Fruit fly (Drosophila melanogaster) whole organism, embryonic: ENCODE measurements around the gene Cog3.

Experiments used
- Blimp-1 ChIP-seq: fragments of 200-800 bp; sonication (Bioruptor generic); optimal IDR thresholded peaks from 3 replicates; lab custom pipeline; 2018; ENCODE audit warnings: missing biosample characterization, missing genetic modification characterization, mild to moderate bottlenecking, moderate library complexity, missing genetic modification reagents
- CG1024 ChIP-seq: fragments of 200-800 bp; sonication (Bioruptor generic); IDR thresholded peaks from 2 replicates; pipeline ENCODE4 v1.3.6; 2022; ENCODE audit warnings: missing biosample characterization, missing genetic modification characterization
- CG10321 ChIP-seq: fragments of 200-800 bp; sonication (Bioruptor generic); IDR thresholded peaks from 2 replicates; pipeline ENCODE4 v1.3.6; 2022; ENCODE audit warnings: missing biosample characterization, missing genetic modification characterization
- CG10431 ChIP-seq: fragments of 200-800 bp; sonication (Bioruptor generic); optimal IDR thresholded peaks from 3 replicates; lab custom pipeline; 2018; ENCODE audit warnings: missing biosample characterization, mild to moderate bottlenecking, missing genetic modification characterization
- CG10979 ChIP-seq: fragments of 200-800 bp; sonication (Bioruptor generic); optimal IDR thresholded peaks from 2 replicates; lab custom pipeline; 2018; ENCODE audit warnings: missing biosample characterization, mild to moderate bottlenecking, missing genetic modification characterization, moderate library complexity
- CG11247 ChIP-seq: fragments of 200-800 bp; sonication (Bioruptor generic); IDR thresholded peaks from 2 replicates; pipeline ENCODE4 v1.3.6; 2022; ENCODE audit warnings: missing biosample characterization, missing genetic modification characterization
- CG11696 ChIP-seq: fragments of 200-800 bp; sonication (Bioruptor generic); IDR thresholded peaks from 2 replicates; pipeline ENCODE4 v1.3.6; 2022; ENCODE audit warnings: missing biosample characterization, missing genetic modification characterization
- CG13287 ChIP-seq: fragments of 200-800 bp; sonication (Bioruptor generic); IDR thresholded peaks from 2 replicates; pipeline ENCODE4 v1.3.6; 2022; ENCODE audit warnings: missing biosample characterization, missing genetic modification characterization; ENCODE audit not compliant: partially characterized antibody
- CG13775 ChIP-seq: fragments of 200-800 bp; sonication (Bioruptor generic); optimal IDR thresholded peaks from 3 replicates; lab custom pipeline; 2017; ENCODE audit warnings: missing biosample characterization, mild to moderate bottlenecking, missing genetic modification characterization
- CG14667 ChIP-seq: fragments of 200-800 bp; sonication (Bioruptor generic); IDR thresholded peaks from 2 replicates; pipeline ENCODE4 v1.3.6; 2022; ENCODE audit warnings: missing biosample characterization, missing genetic modification characterization
- CG16863 ChIP-seq: fragments of 200-800 bp; sonication (Bioruptor generic); optimal IDR thresholded peaks from 3 replicates; lab custom pipeline; 2016; ENCODE audit warnings: missing biosample characterization, missing genetic modification characterization
- CG17912 ChIP-seq: fragments of 200-800 bp; sonication (Bioruptor generic); optimal IDR thresholded peaks from 2 replicates; lab custom pipeline; 2018; ENCODE audit warnings: missing biosample characterization, mild to moderate bottlenecking, missing genetic modification characterization
- CG2116 ChIP-seq: fragments of 200-800 bp; sonication (Bioruptor generic); optimal IDR thresholded peaks from 3 replicates; lab custom pipeline; 2018; ENCODE audit warnings: missing biosample characterization, mild to moderate bottlenecking, missing genetic modification characterization
- CG2678 ChIP-seq: fragments of 200-800 bp; sonication (Bioruptor generic); optimal IDR thresholded peaks from 3 replicates; lab custom pipeline; 2019; ENCODE audit warnings: missing biosample characterization, mild to moderate bottlenecking, missing genetic modification characterization, moderate library complexity
- CG2889 ChIP-seq: fragments of 200-800 bp; sonication (Bioruptor generic); IDR thresholded peaks from 3 replicates; pipeline ENCODE4 v1.3.6; 2022; ENCODE audit warnings: missing biosample characterization, missing genetic modification characterization
- CG3065 ChIP-seq: fragments of 200-800 bp; sonication (Bioruptor generic); optimal IDR thresholded peaks from 2 replicates; lab custom pipeline; 2016; ENCODE audit warnings: missing biosample characterization, missing genetic modification characterization
- CG34224 ChIP-seq: fragments of 200-800 bp; sonication (Bioruptor generic); IDR thresholded peaks from 3 replicates; pipeline ENCODE4 v1.3.6; 2022; ENCODE audit warnings: missing biosample characterization, missing genetic modification characterization; ENCODE audit not compliant: partially characterized antibody
- CG34422 ChIP-seq: fragments of 200-800 bp; sonication (Bioruptor generic); IDR thresholded peaks from 3 replicates; pipeline ENCODE4 v1.3.6; 2022; ENCODE audit warnings: missing biosample characterization, missing genetic modification characterization
- CG4360 ChIP-seq: fragments of 200-800 bp; sonication (Bioruptor generic); IDR thresholded peaks from 2 replicates; pipeline ENCODE4 v1.3.6; 2022; ENCODE audit warnings: missing biosample characterization, missing genetic modification characterization
- CG5953 ChIP-seq: fragments of 200-800 bp; sonication (Bioruptor generic); IDR thresholded peaks from 2 replicates; pipeline ENCODE4 v1.3.6; 2022; ENCODE audit warnings: missing biosample characterization, missing genetic modification characterization
- CG6175 ChIP-seq: fragments of 200-800 bp; sonication (Bioruptor generic); IDR thresholded peaks from 3 replicates; pipeline ENCODE4 v1.3.6; 2022; ENCODE audit warnings: missing biosample characterization, missing genetic modification characterization
- CG9215 ChIP-seq: fragments of 200-800 bp; sonication (Bioruptor generic); IDR thresholded peaks from 2 replicates; pipeline ENCODE4 v1.3.6; 2022; ENCODE audit warnings: missing biosample characterization, missing genetic modification characterization
- Dek ChIP-seq: fragments of 200-800 bp; sonication (Bioruptor generic); optimal IDR thresholded peaks from 3 replicates; lab custom pipeline; 2019; ENCODE audit warnings: missing biosample characterization, mild to moderate bottlenecking, missing genetic modification characterization, moderate library complexity
- Doc3 ChIP-seq: fragments of 200-800 bp; sonication (Bioruptor generic); IDR thresholded peaks from 3 replicates; pipeline ENCODE4 v1.3.6; 2022; ENCODE audit warnings: missing biosample characterization, missing genetic modification characterization; ENCODE audit not compliant: partially characterized antibody
- ERR ChIP-seq: fragments of 200-800 bp; sonication (Bioruptor generic); optimal IDR thresholded peaks from 2 replicates; lab custom pipeline; 2016; ENCODE audit warnings: missing biosample characterization, missing genetic modification characterization
- Fer2 ChIP-seq: fragments of 200-800 bp; sonication (Bioruptor generic); optimal IDR thresholded peaks from 2 replicates; lab custom pipeline; 2018; ENCODE audit warnings: missing biosample characterization, mild to moderate bottlenecking, missing genetic modification characterization, moderate library complexity
- Fer3 ChIP-seq: fragments of 200-800 bp; sonication (Bioruptor generic); optimal IDR thresholded peaks from 2 replicates; lab custom pipeline; 2018; ENCODE audit warnings: missing biosample characterization, mild to moderate bottlenecking, missing genetic modification characterization, moderate library complexity
- HLH4C ChIP-seq: fragments of 200-800 bp; sonication (Bioruptor generic); IDR thresholded peaks from 3 replicates; pipeline ENCODE4 v1.3.6; 2022; ENCODE audit warnings: missing biosample characterization, missing genetic modification characterization; ENCODE audit not compliant: partially characterized antibody
- Hmr ChIP-seq: fragments of 200-800 bp; sonication (Bioruptor generic); optimal IDR thresholded peaks from 3 replicates; lab custom pipeline; 2017; ENCODE audit warnings: mild to moderate bottlenecking, missing biosample characterization, missing genetic modification reagents, missing genetic modification characterization
- Hr78 ChIP-seq, 2 experiments: fragments of 200-800 bp in 1 of 2; fragments of >200 bp in 1 of 2; sonication (Bioruptor generic) in 1 of 2; optimal IDR thresholded peaks; 2 replicates each; lab custom pipeline; 2017 to 2019; ENCODE audit warnings: missing biosample characterization in 2 of 2, missing genetic modification characterization in 2 of 2, mild to moderate bottlenecking in 1 of 2, moderate library complexity in 1 of 2
- Lpt ChIP-seq: fragments of >200 bp; optimal IDR thresholded peaks from 2 replicates; lab custom pipeline; 2018; ENCODE audit warnings: missing biosample characterization, missing genetic modification characterization
- Myb ChIP-seq: fragments of 200-800 bp; sonication (Bioruptor generic); optimal IDR thresholded peaks from 2 replicates; lab custom pipeline; 2016; ENCODE audit warnings: missing biosample characterization, missing genetic modification characterization
- Rfx ChIP-seq: fragments of 200-800 bp; sonication (Bioruptor generic); IDR thresholded peaks from 2 replicates; pipeline ENCODE4 v1.3.6; 2022; ENCODE audit warnings: missing biosample characterization, missing genetic modification characterization
- Sox100B ChIP-seq: fragments of 200-800 bp; sonication (Bioruptor generic); optimal IDR thresholded peaks from 3 replicates; lab custom pipeline; 2018; ENCODE audit warnings: missing biosample characterization, mild to moderate bottlenecking, missing genetic modification characterization
- Sry-β ChIP-seq: fragments of 200-800 bp; sonication (Bioruptor generic); optimal IDR thresholded peaks from 2 replicates; lab custom pipeline; 2018; ENCODE audit warnings: missing biosample characterization, mild to moderate bottlenecking, missing genetic modification characterization, moderate library complexity
- Tbp ChIP-seq: fragments of >200 bp; optimal IDR thresholded peaks from 2 replicates; lab custom pipeline; 2018; ENCODE audit warnings: missing biosample characterization, missing genetic modification characterization
- ara ChIP-seq: fragments of 200-800 bp; sonication (Bioruptor generic); IDR thresholded peaks from 2 replicates; pipeline ENCODE4 v1.3.6; 2022; ENCODE audit warnings: missing biosample characterization, missing genetic modification characterization
- cas ChIP-seq: fragments of 200-800 bp; sonication (Bioruptor generic); IDR thresholded peaks from 2 replicates; pipeline ENCODE4 v1.3.6; 2022; ENCODE audit warnings: missing biosample characterization, missing genetic modification characterization
- caup ChIP-seq: fragments of 200-800 bp; sonication (Bioruptor generic); optimal IDR thresholded peaks from 3 replicates; lab custom pipeline; 2017; ENCODE audit warnings: missing biosample characterization, mild to moderate bottlenecking, missing genetic modification characterization, moderate library complexity; ENCODE audit not compliant: severe bottlenecking
- ems ChIP-seq: fragments of 200-800 bp; sonication (Bioruptor generic); optimal IDR thresholded peaks from 3 replicates; lab custom pipeline; 2016; ENCODE audit warnings: missing biosample characterization, missing genetic modification characterization
- en ChIP-seq: fragments of 200-800 bp; sonication (Bioruptor generic); optimal IDR thresholded peaks from 2 replicates; lab custom pipeline; 2016; ENCODE audit warnings: missing biosample characterization, missing genetic modification characterization
- esg ChIP-seq: fragments of 200-800 bp; sonication (Bioruptor generic); conservative IDR thresholded peaks from 2 replicates; pipeline ENCODE4 v1.3.6; 2022; ENCODE audit warnings: missing biosample characterization, missing genetic modification characterization
- gsb ChIP-seq: fragments of 200-800 bp; sonication (Bioruptor generic); IDR thresholded peaks from 2 replicates; pipeline ENCODE4 v1.3.6; 2022; ENCODE audit warnings: missing biosample characterization, missing genetic modification characterization
- h ChIP-seq: fragments of >200 bp; optimal IDR thresholded peaks from 2 replicates; lab custom pipeline; 2017
- p53 ChIP-seq: fragments of 200-800 bp; sonication (Bioruptor generic); optimal IDR thresholded peaks from 2 replicates; lab custom pipeline; 2016; ENCODE audit warnings: missing biosample characterization, missing genetic modification characterization
- rib ChIP-seq: fragments of 200-800 bp; sonication (Bioruptor generic); IDR thresholded peaks from 2 replicates; pipeline ENCODE4 v1.3.6; 2022; ENCODE audit warnings: missing biosample characterization, missing genetic modification characterization
- so ChIP-seq: fragments of 200-800 bp; sonication (Bioruptor generic); IDR thresholded peaks from 3 replicates; pipeline ENCODE4 v1.3.6; 2022; ENCODE audit warnings: missing biosample characterization, missing genetic modification characterization
- sug ChIP-seq: fragments of 200-800 bp; optimal IDR thresholded peaks from 2 replicates; lab custom pipeline; 2019; ENCODE audit warnings: missing biosample characterization, mild to moderate bottlenecking, missing genetic modification characterization, moderate library complexity
- tx ChIP-seq: fragments of 200-800 bp; sonication (Bioruptor generic); optimal IDR thresholded peaks from 2 replicates; lab custom pipeline; 2016; ENCODE audit warnings: missing biosample characterization, missing genetic modification characterization
- unc-4 ChIP-seq: fragments of 200-800 bp; sonication (Bioruptor generic); IDR thresholded peaks from 2 replicates; pipeline ENCODE4 v1.3.6; 2022; ENCODE audit warnings: missing biosample characterization, missing genetic modification characterization; ENCODE audit not compliant: partially characterized antibody

The Cog3 gene

dm6 chr2L:3477057-3477755, 20.3 kb upstream of the Cog3 start (continued):
- no peak for TF ChIP-seq CG3065 (GFP tag; lab: Kevin White, UChicago)
- TF ChIP-seq Myb = no peak
- TF ChIP-seq CG2678 (tag; lab: Kevin White, UChicago) = peak; percentile 58
- TF ChIP-seq CG34422 (GFP tag; lab: Robert Waterston, UW) = 0 out of 3 replicates have a peak, but pooled peaks have one; percentile 2
- peak; percentile 37 for TF ChIP-seq tx (GFP tag; lab: Kevin White, UChicago)
- TF ChIP-seq ems = peak; percentile 22
- TF ChIP-seq CG11696 (GFP tag; lab: Robert Waterston, UW) = no peak
- peak; percentile 4 for TF ChIP-seq CG16863 (GFP tag; lab: Kevin White, UChicago)
- no peak for TF ChIP-seq Fer3
- peak; percentile 58 for TF ChIP-seq CG13775 (GFP tag; lab: Kevin White, UChicago)
- no peak for TF ChIP-seq CG6175 (GFP tag; lab: Robert Waterston, UW)
- peak; percentile 14 for TF ChIP-seq Dek (tag; lab: Kevin White, UChicago)
- TF ChIP-seq Sox100B (GFP tag; lab: Kevin White, UChicago) = peak; percentile 48
- no peak for TF ChIP-seq Hr78 (GFP tag; optimal IDR thresholded peaks at IDR 0.05; lab: Kevin White, UChicago)
- TF ChIP-seq gsb (GFP tag; lab: Robert Waterston, UW) = no peak
- no peak for TF ChIP-seq CG17912 (GFP tag; lab: Kevin White, UChicago)
- no peak for TF ChIP-seq Doc3 (GFP tag; lab: Robert Waterston, UW)
- no peak for TF ChIP-seq cas
- peak; percentile 28 for TF ChIP-seq Hmr (GFP tag; lab: Kevin White, UChicago)
- no peak for TF ChIP-seq p53 (GFP tag; lab: Kevin White, UChicago)
- no peak for TF ChIP-seq Tbp
- no peak for TF ChIP-seq CG4360 (GFP tag; lab: Robert Waterston, UW)
- TF ChIP-seq ara = no peak
- TF ChIP-seq ERR (GFP tag; lab: Kevin White, UChicago) = no peak
- TF ChIP-seq esg (GFP tag; lab: Robert Waterston, UW) = 0 out of 2 replicates have a peak, but pooled peaks have one; percentile 6
- peak; percentile 27; the same call in 1 of the 2 replicates for TF ChIP-seq CG9215
- TF ChIP-seq CG10321 (GFP tag; lab: Robert Waterston, UW) = no peak
- TF ChIP-seq CG10979 = peak; percentile 2
- no peak for TF ChIP-seq so
- TF ChIP-seq CG14667 (GFP tag; lab: Robert Waterston, UW) = no peak
- TF ChIP-seq en (GFP tag; lab: Kevin White, UChicago) = no peak
- no peak for TF ChIP-seq Lpt
- no peak for TF ChIP-seq CG11247 (GFP tag; lab: Robert Waterston, UW)
- TF ChIP-seq Blimp-1 (GFP tag; lab: Kevin White, UChicago) = no peak
- no peak for TF ChIP-seq rib (GFP tag; lab: Robert Waterston, UW)
- no peak for TF ChIP-seq CG34224 (GFP tag; lab: Robert Waterston, UW)
- peak; percentile 38 for TF ChIP-seq sug
- no peak for TF ChIP-seq Sry-β (GFP tag; lab: Kevin White, UChicago)
- no peak for TF ChIP-seq Fer2 (tag; lab: Kevin White, UChicago)
- TF ChIP-seq h (lab: Kevin White, UChicago) = no peak
- TF ChIP-seq HLH4C (GFP tag; lab: Robert Waterston, UW) = no peak
- TF ChIP-seq unc-4 (GFP tag; lab: Robert Waterston, UW) = no peak
- TF ChIP-seq CG13287 (GFP tag; lab: Robert Waterston, UW) = no peak
- peak; percentile 4 for TF ChIP-seq caup (GFP tag; lab: Kevin White, UChicago)
- no peak for TF ChIP-seq CG2889 (GFP tag; lab: Robert Waterston, UW)
- no peak for TF ChIP-seq CG1024 (GFP tag; lab: Robert Waterston, UW)
- TF ChIP-seq Rfx = peak; percentile 40; the same call in 1 of the 2 replicates
- no peak for TF ChIP-seq CG5953 (GFP tag; lab: Robert Waterston, UW)
- no peak for TF ChIP-seq CG2116
- no peak for TF ChIP-seq CG10431
